Worm (Caenorhabditis elegans): ENCODE data around the gene Y50E8A.2.

ce11 chrV:14712316-14712715 is 16.3 kb downstream of the Y50E8A.2 start, which contains the start of gene R08A2.5:
- no peak for TF ChIP-seq snpc-4 (tag; optimal IDR thresholded peaks at IDR 0.05)
- TF ChIP-seq mep-1 (tag; optimal IDR thresholded peaks at IDR 0.05): no peak
- no peak for TF ChIP-seq M03D4.4 (tag; optimal IDR thresholded peaks at IDR 0.05)
- TF ChIP-seq ces-1 (GFP tag; optimal IDR thresholded peaks at IDR 0.05): no peak
- no peak for TF ChIP-seq ceh-43 (GFP tag; optimal IDR thresholded peaks at IDR 0.05)
- TF ChIP-seq nhr-76 (tag; optimal IDR thresholded peaks at IDR 0.05): no peak
- no peak for TF ChIP-seq pha-4 (tag; optimal IDR thresholded peaks at IDR 0.05)
- TF ChIP-seq nhr-237 (tag; optimal IDR thresholded peaks at IDR 0.05): no peak
- no peak for TF ChIP-seq nhr-28 (tag; optimal IDR thresholded peaks at IDR 0.05)
- no peak for TF ChIP-seq lsy-2 (tag; optimal IDR thresholded peaks at IDR 0.05)
- no peak for TF ChIP-seq lin-13 (tag; optimal IDR thresholded peaks at IDR 0.05)
- no peak for TF ChIP-seq bed-3 (GFP tag; optimal IDR thresholded peaks at IDR 0.05)
- TF ChIP-seq ceh-39 (tag; optimal IDR thresholded peaks at IDR 0.05): no peak
- no peak for TF ChIP-seq zip-8 (tag; optimal IDR thresholded peaks at IDR 0.05)

All from whole organism, mixed stage, embryonic.